Worm (Caenorhabditis elegans) whole organism, L3 larva: ENCODE measurements around the gene nlt-1.

Source experiments
- ZK546.5 ChIP-seq: sonication (generic microtip); optimal IDR thresholded peaks from 2 replicates; lab custom pipeline; 2017; ENCODE audit warnings: missing biosample characterization, missing genetic modification characterization
- aly-2 ChIP-seq: fragments of 150-350 bp; optimal IDR thresholded peaks from 2 replicates; lab custom pipeline; 2014; ENCODE audit warnings: missing biosample characterization, missing genetic modification characterization
- ceh-16 ChIP-seq: sonication (generic microtip); optimal IDR thresholded peaks from 2 replicates; lab custom pipeline; 2017; ENCODE audit warnings: missing biosample characterization, missing genetic modification characterization
- mdl-1 ChIP-seq: fragments of 150-350 bp; optimal IDR thresholded peaks from 2 replicates; lab custom pipeline; 2014; ENCODE audit warnings: missing biosample characterization, missing genetic modification characterization
- nhr-76 ChIP-seq: fragments of 150-350 bp; sonication (generic microtip); optimal IDR thresholded peaks from 5 replicates; lab custom pipeline; 2014; ENCODE audit warnings: missing biosample characterization, missing genetic modification characterization
- sea-2 ChIP-seq: fragments of 150-350 bp; sonication (generic microtip); optimal IDR thresholded peaks from 4 replicates; lab custom pipeline; 2014; ENCODE audit warnings: missing biosample characterization, missing genetic modification reagents, missing genetic modification characterization
- snpc-4 ChIP-seq: fragments of 150-350 bp; optimal IDR thresholded peaks from 2 replicates; lab custom pipeline; 2014; ENCODE audit warnings: missing biosample characterization, missing genetic modification characterization
- zag-1 ChIP-seq: fragments of 150-350 bp; optimal IDR thresholded peaks from 2 replicates; lab custom pipeline; 2014; ENCODE audit warnings: missing biosample characterization, missing genetic modification characterization

DNA sequence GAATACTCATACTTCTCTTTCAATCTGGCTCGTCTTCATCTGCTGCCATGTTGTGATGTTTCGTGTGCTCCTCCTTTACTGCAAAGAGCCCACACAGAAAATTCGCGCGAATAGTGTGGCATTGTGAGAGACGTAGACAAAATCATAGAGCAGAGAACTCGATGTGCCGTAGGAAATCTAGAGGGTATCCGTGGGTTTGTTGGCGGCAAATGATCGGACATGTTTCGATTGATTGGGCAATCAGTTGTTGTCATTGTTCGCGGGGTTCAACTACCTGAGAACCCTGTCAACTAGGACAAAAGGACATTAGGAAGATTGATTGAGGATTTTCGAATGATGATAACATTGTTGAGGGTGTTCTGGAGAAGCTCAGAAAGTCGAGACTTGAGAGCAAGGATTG lies 24.1 kb upstream of the nlt-1 start:
- no peak for TF ChIP-seq mdl-1 (tag; lab: Kevin White, UChicago)
- no peak for TF ChIP-seq aly-2
- no peak for TF ChIP-seq nhr-76 (tag; lab: Kevin White, UChicago)
- TF ChIP-seq ceh-16 (tag; lab: Kevin White, UChicago): no peak
- no peak for TF ChIP-seq sea-2 (GFP tag; lab: Kevin White, UChicago)
- no peak for TF ChIP-seq zag-1 (tag; lab: Kevin White, UChicago)
- TF ChIP-seq ZK546.5 (tag; lab: Kevin White, UChicago): no peak
- no peak for TF ChIP-seq snpc-4 (tag; lab: Kevin White, UChicago)
